Worm (Caenorhabditis elegans) whole organism, midembryonic: ENCODE results near the gene nhr-37.

Source experiments
- T22C8.4 ChIP-seq: fragments of 200-800 bp; sonication (Bioruptor generic); IDR thresholded peaks from 2 replicates; pipeline ENCODE4 v1.3.6; 2022; ENCODE audit warnings: missing genetic modification characterization, missing compliant biosample characterization
- cog-1 ChIP-seq: sonication (generic microtip); optimal IDR thresholded peaks from 2 replicates; lab custom pipeline; 2016; ENCODE audit warnings: missing genetic modification characterization, missing compliant biosample characterization
- flt-1 ChIP-seq: fragments of 200-800 bp; sonication (Bioruptor generic); IDR thresholded peaks from 2 replicates; pipeline ENCODE4 v1.3.6; 2022; ENCODE audit warnings: missing genetic modification characterization, missing compliant biosample characterization
- klf-2 ChIP-seq: fragments of 200-800 bp; sonication (Bioruptor generic); conservative IDR thresholded peaks from 2 replicates; pipeline ENCODE4 v1.3.6; 2022; ENCODE audit warnings: missing genetic modification reagents, missing genetic modification characterization, missing compliant biosample characterization
- tab-1 ChIP-seq: fragments of 200-800 bp; sonication (Bioruptor generic); IDR thresholded peaks from 2 replicates; pipeline ENCODE4 v1.3.6; 2022; ENCODE audit warnings: missing genetic modification characterization, missing compliant biosample characterization

DNA sequence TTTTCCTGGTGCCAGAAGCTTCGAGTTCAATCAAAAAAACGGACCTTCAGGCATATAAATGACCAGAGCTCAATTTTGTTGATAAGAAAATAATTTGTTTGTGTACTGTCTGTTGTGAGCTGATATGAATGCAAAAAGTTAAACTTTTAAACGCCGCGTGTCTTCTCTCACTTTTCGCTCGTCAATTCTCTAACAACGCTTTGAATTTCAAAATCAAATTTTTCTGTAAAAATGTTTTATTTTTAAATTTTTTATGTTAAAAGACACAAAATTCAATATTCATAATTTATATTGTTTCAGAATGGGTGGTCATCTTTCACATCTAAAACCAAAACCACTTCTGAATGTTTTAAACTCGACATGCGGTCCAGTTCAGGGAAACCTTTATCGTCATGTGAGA lies 52.0 kb downstream of the nhr-37 start, which contains the start of gene cest-31:
- TF ChIP-seq cog-1 (tag; lab: Kevin White, UChicago) (no peak), flt-1 (no peak), klf-2 (GFP tag; lab: Robert Waterston, UW) (no peak), T22C8.4 (GFP tag; lab: Robert Waterston, UW) (no peak), tab-1 (GFP tag; lab: Robert Waterston, UW) (no peak)
